Fruit fly (Drosophila melanogaster): Measurements from ENCODE around the gene CG8813.

DNA sequence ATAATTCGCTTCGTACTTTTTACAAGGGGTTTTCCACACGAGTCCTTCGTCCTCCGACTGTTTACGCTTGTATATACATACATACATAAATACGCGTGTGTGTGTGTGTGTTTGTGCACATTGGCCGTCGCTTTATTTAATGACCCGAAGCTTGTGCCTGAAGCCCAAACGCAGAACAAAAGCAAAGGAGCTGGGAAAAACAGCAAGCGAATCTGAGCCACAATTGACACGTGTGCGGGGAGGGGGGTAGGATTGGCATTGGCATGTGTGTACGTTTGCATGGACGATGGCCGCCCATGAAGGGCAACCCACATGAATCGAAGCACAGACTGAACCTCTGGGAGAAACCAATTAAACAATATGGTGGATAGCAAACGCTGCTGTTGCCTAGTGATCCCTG, 24.9 kb downstream of the CG8813 start:
- no peak for TF ChIP-seq CG8478 (optimal IDR thresholded peaks at IDR 0.05)
- TF ChIP-seq CTCF (optimal IDR thresholded peaks at IDR 0.05), result no peak
